Worm (Caenorhabditis elegans) whole organism, young adult: ENCODE measurements around the gene dnj-15.

Experiments used
- ccch-3 ChIP-seq: fragments of 200-800 bp; sonication (Bioruptor generic); optimal IDR thresholded peaks from 2 replicates; lab custom pipeline; 2018; ENCODE audit warnings: mild to moderate bottlenecking, missing genetic modification characterization, missing compliant biosample characterization
- egrh-3 ChIP-seq: fragments of 200-800 bp; sonication (Bioruptor generic); IDR thresholded peaks from 2 replicates; pipeline ENCODE4 v1.3.6; 2022; ENCODE audit warnings: missing genetic modification reagents, missing genetic modification characterization, missing compliant biosample characterization
- fkh-3 ChIP-seq: sonication (generic microtip); optimal IDR thresholded peaks from 2 replicates; lab custom pipeline; 2016; ENCODE audit warnings: mild to moderate bottlenecking, missing genetic modification characterization, missing compliant biosample characterization
- mcd-1 ChIP-seq: fragments of 200-800 bp; sonication (Bioruptor generic); IDR thresholded peaks from 2 replicates; pipeline ENCODE4 v1.3.6; 2022; ENCODE audit warnings: missing genetic modification reagents, missing genetic modification characterization, missing compliant biosample characterization
- pha-4 ChIP-seq: fragments of 150-350 bp; sonication (generic microtip); optimal IDR thresholded peaks from 2 replicates; lab custom pipeline; 2014; ENCODE audit warnings: missing biosample characterization, missing genetic modification reagents, missing genetic modification characterization
- snpc-4 ChIP-seq, 5 experiments: fragments of 150-350 bp in 1 of 5; sonication (generic microtip) in 4 of 5; optimal IDR thresholded peaks; 2 replicates each; lab custom pipeline; 2014 to 2018; ENCODE audit warnings: missing genetic modification characterization in 5 of 5, missing biosample characterization in 3 of 5, antibody characterized with exemption in 2 of 5, mild to moderate bottlenecking in 2 of 5, missing compliant biosample characterization in 2 of 5, missing genotype in 2 of 5, moderate library complexity in 2 of 5, missing genetic modification reagents in 1 of 5
- unc-130 ChIP-seq: sonication (generic microtip); optimal IDR thresholded peaks from 2 replicates; lab custom pipeline; 2016; ENCODE audit warnings: missing genetic modification reagents, missing genetic modification characterization, missing compliant biosample characterization
- unc-62 ChIP-seq: fragments of 150-350 bp; optimal IDR thresholded peaks from 2 replicates; lab custom pipeline; 2014; ENCODE audit warnings: missing biosample characterization, missing genetic modification reagents, missing genetic modification characterization
- ztf-22 ChIP-seq: fragments of 200-800 bp; sonication (Bioruptor generic); optimal IDR thresholded peaks from 2 replicates; lab custom pipeline; 2018; ENCODE audit warnings: mild to moderate bottlenecking, missing genetic modification characterization, moderate library complexity, missing compliant biosample characterization
- ztf-28 ChIP-seq: fragments of 200-800 bp; sonication (Bioruptor generic); IDR thresholded peaks from 2 replicates; pipeline ENCODE4 v1.3.6; 2022; ENCODE audit warnings: missing genetic modification reagents, missing genetic modification characterization, missing compliant biosample characterization

- TF ChIP-seq fkh-3 (no peak), ccch-3 (no peak), ztf-22 (no peak), unc-62 (GFP tag; lab: Kevin White, UChicago) (no peak), snpc-4 (GFP tag; optimal IDR thresholded peaks at IDR 0.05; lab: Kevin White, UChicago) (no peak), snpc-4 (tag; optimal IDR thresholded peaks at IDR 0.05; lab: Kevin White, UChicago) (no peak), mcd-1 (no peak), unc-130 (GFP tag; lab: Kevin White, UChicago) (no peak), ztf-28 (no peak), egrh-3 (GFP tag; lab: Robert Waterston, UW) (no peak), pha-4 (tag; lab: Kevin White, UChicago) (peak; percentile 45)
These were observed 32.9 kb downstream of the dnj-15 start for ce11 chrIV:4209084-4209483.
